Fruit fly (Drosophila melanogaster) whole organism, embryonic: Measurements from ENCODE around the gene CG31068.

Source experiments
- ATbp ChIP-seq: fragments of 200-800 bp; sonication (Bioruptor generic); optimal IDR thresholded peaks from 2 replicates; lab custom pipeline; 2017; ENCODE audit warnings: missing biosample characterization, mild to moderate bottlenecking, missing genetic modification characterization, missing genetic modification reagents
- Ada2b ChIP-seq: fragments of 200-800 bp; sonication (Bioruptor generic); IDR thresholded peaks from 2 replicates; pipeline ENCODE4 v1.3.6; 2022; ENCODE audit warnings: missing biosample characterization, missing genetic modification characterization
- Atf3 ChIP-seq: fragments of 200-800 bp; sonication (Bioruptor generic); optimal IDR thresholded peaks from 3 replicates; lab custom pipeline; 2016; ENCODE audit warnings: missing biosample characterization, missing genetic modification characterization
- CG10462 ChIP-seq: fragments of 200-800 bp; sonication (Bioruptor generic); optimal IDR thresholded peaks from 2 replicates; lab custom pipeline; 2016; ENCODE audit warnings: missing biosample characterization, missing genetic modification characterization
- CG11695 ChIP-seq: fragments of 200-800 bp; sonication (Bioruptor generic); IDR thresholded peaks from 3 replicates; pipeline ENCODE4 v1.3.6; 2022; ENCODE audit warnings: missing biosample characterization, missing genetic modification characterization
- CG13287 ChIP-seq: fragments of 200-800 bp; sonication (Bioruptor generic); IDR thresholded peaks from 2 replicates; pipeline ENCODE4 v1.3.6; 2022; ENCODE audit warnings: missing biosample characterization, missing genetic modification characterization; ENCODE audit not compliant: partially characterized antibody
- CG14710 ChIP-seq: fragments of 200-800 bp; sonication (Bioruptor generic); optimal IDR thresholded peaks from 3 replicates; lab custom pipeline; 2019; ENCODE audit warnings: missing biosample characterization, mild to moderate bottlenecking, missing genetic modification characterization, moderate library complexity
- CG17385 ChIP-seq: fragments of 200-800 bp; sonication (Bioruptor generic); optimal IDR thresholded peaks from 3 replicates; lab custom pipeline; 2018; ENCODE audit warnings: missing biosample characterization, mild to moderate bottlenecking, missing genetic modification characterization
- CG17829 ChIP-seq: fragments of 200-800 bp; optimal IDR thresholded peaks from 2 replicates; lab custom pipeline; 2019; ENCODE audit warnings: missing biosample characterization, mild to moderate bottlenecking, missing genetic modification characterization, moderate library complexity
- CG2712 ChIP-seq: fragments of 200-800 bp; optimal IDR thresholded peaks from 3 replicates; lab custom pipeline; 2019; ENCODE audit warnings: missing biosample characterization, mild to moderate bottlenecking, missing genetic modification characterization, moderate library complexity
- CG3407 ChIP-seq: fragments of 200-800 bp; sonication (Bioruptor generic); optimal IDR thresholded peaks from 2 replicates; lab custom pipeline; 2018; ENCODE audit warnings: missing biosample characterization, mild to moderate bottlenecking, missing genetic modification characterization
- CG43689 ChIP-seq: fragments of 200-800 bp; sonication (Bioruptor generic); IDR thresholded peaks from 2 replicates; pipeline ENCODE4 v1.3.6; 2022; ENCODE audit warnings: missing biosample characterization, missing genetic modification characterization
- CG4854 ChIP-seq: fragments of 200-800 bp; sonication (Bioruptor generic); optimal IDR thresholded peaks from 2 replicates; lab custom pipeline; 2016; ENCODE audit warnings: missing biosample characterization, missing genetic modification characterization, inconsistent platforms
- CG6791 ChIP-seq: fragments of 200-800 bp; sonication (Bioruptor generic); IDR thresholded peaks from 3 replicates; pipeline ENCODE4 v1.3.6; 2022; ENCODE audit warnings: missing biosample characterization, missing genetic modification characterization; ENCODE audit not compliant: partially characterized antibody
- CG6813 ChIP-seq: fragments of 200-800 bp; sonication (Bioruptor generic); optimal IDR thresholded peaks from 2 replicates; lab custom pipeline; 2017; ENCODE audit warnings: missing biosample characterization, missing genetic modification characterization, mild to moderate bottlenecking, moderate library complexity, missing genetic modification reagents
- CG8388 ChIP-seq: fragments of 200-800 bp; sonication (Bioruptor generic); optimal IDR thresholded peaks from 2 replicates; lab custom pipeline; 2019; ENCODE audit warnings: missing biosample characterization, mild to moderate bottlenecking, missing genetic modification characterization, moderate library complexity
- CG8478 ChIP-seq: fragments of >200 bp; optimal IDR thresholded peaks from 2 replicates; lab custom pipeline; 2018
- CG8765 ChIP-seq: fragments of 200-800 bp; sonication (Bioruptor generic); IDR thresholded peaks from 2 replicates; pipeline ENCODE4 v1.3.6; 2022; ENCODE audit warnings: missing biosample characterization, missing genetic modification characterization
- CG9437 ChIP-seq: fragments of 200-800 bp; sonication (Bioruptor generic); optimal IDR thresholded peaks from 2 replicates; lab custom pipeline; 2018; ENCODE audit warnings: missing biosample characterization, mild to moderate bottlenecking, missing genetic modification characterization
- CG9609 ChIP-seq: fragments of 200-800 bp; sonication (Bioruptor generic); optimal IDR thresholded peaks from 3 replicates; lab custom pipeline; 2016; ENCODE audit warnings: missing biosample characterization, missing genetic modification characterization
- D19B ChIP-seq: fragments of 200-800 bp; sonication (Bioruptor generic); optimal IDR thresholded peaks from 2 replicates; lab custom pipeline; 2017; ENCODE audit warnings: missing biosample characterization, mild to moderate bottlenecking, missing genetic modification characterization
- Dbx ChIP-seq: fragments of 200-800 bp; sonication (Bioruptor generic); IDR thresholded peaks from 3 replicates; pipeline ENCODE4 v1.3.6; 2022; ENCODE audit warnings: missing biosample characterization, missing genetic modification characterization
- E2f1 ChIP-seq: fragments of 200-800 bp; sonication (Bioruptor generic); IDR thresholded peaks from 2 replicates; pipeline ENCODE4 v1.3.6; 2022; ENCODE audit warnings: missing biosample characterization, missing genetic modification characterization
- Fer3 ChIP-seq: fragments of 200-800 bp; sonication (Bioruptor generic); optimal IDR thresholded peaks from 2 replicates; lab custom pipeline; 2018; ENCODE audit warnings: missing biosample characterization, mild to moderate bottlenecking, missing genetic modification characterization, moderate library complexity
- H15 ChIP-seq: fragments of 200-800 bp; sonication (Bioruptor generic); IDR thresholded peaks from 3 replicates; pipeline ENCODE4 v1.3.6; 2022; ENCODE audit warnings: missing biosample characterization, missing genetic modification characterization
- Hr51 ChIP-seq, 2 experiments: fragments of 200-800 bp; sonication (Bioruptor generic); optimal IDR thresholded peaks; 2 replicates in 1 of 2; 3 replicates in 1 of 2; lab custom pipeline; 2016 to 2018; ENCODE audit warnings: missing biosample characterization in 2 of 2, missing genetic modification characterization in 2 of 2, mild to moderate bottlenecking in 1 of 2, moderate library complexity in 1 of 2
- Lhr ChIP-seq: fragments of 200-800 bp; sonication (Bioruptor generic); optimal IDR thresholded peaks from 3 replicates; lab custom pipeline; 2017; ENCODE audit warnings: mild to moderate bottlenecking, missing biosample characterization, missing genetic modification reagents, missing genetic modification characterization
- Lim3 ChIP-seq: fragments of 200-800 bp; sonication (Bioruptor generic); IDR thresholded peaks from 2 replicates; pipeline ENCODE4 v1.3.6; 2022; ENCODE audit warnings: missing biosample characterization, missing genetic modification characterization
- NFAT ChIP-seq: fragments of 200-800 bp; sonication (Bioruptor generic); IDR thresholded peaks from 2 replicates; pipeline ENCODE4 v1.3.6; 2022; ENCODE audit warnings: missing biosample characterization, missing genetic modification characterization
- Neu2 ChIP-seq: fragments of 200-800 bp; sonication (Bioruptor generic); optimal IDR thresholded peaks from 3 replicates; lab custom pipeline; 2016; ENCODE audit warnings: missing biosample characterization, missing genetic modification characterization, borderline replicate concordance
- Opbp ChIP-seq: fragments of 200-800 bp; sonication (Bioruptor generic); IDR thresholded peaks from 3 replicates; pipeline ENCODE4 v1.3.6; 2022; ENCODE audit warnings: missing biosample characterization, missing genetic modification characterization; ENCODE audit not compliant: partially characterized antibody
- Ravus ChIP-seq: fragments of 200-800 bp; sonication (Bioruptor generic); IDR thresholded peaks from 2 replicates; pipeline ENCODE4 v1.3.6; 2022; ENCODE audit warnings: missing biosample characterization, missing genetic modification characterization
- TFAM ChIP-seq: fragments of 200-800 bp; sonication (Bioruptor generic); optimal IDR thresholded peaks from 2 replicates; lab custom pipeline; 2017; ENCODE audit warnings: missing biosample characterization, missing genetic modification characterization, inconsistent platforms
- Xbp1 ChIP-seq: fragments of 200-800 bp; sonication (Bioruptor generic); optimal IDR thresholded peaks from 3 replicates; lab custom pipeline; 2016; ENCODE audit warnings: missing biosample characterization, mild to moderate bottlenecking, missing genetic modification characterization
- al ChIP-seq: fragments of 200-800 bp; sonication (Bioruptor generic); IDR thresholded peaks from 2 replicates; pipeline ENCODE4 v1.3.6; 2022; ENCODE audit warnings: missing biosample characterization, missing genetic modification characterization
- ap ChIP-seq: fragments of 200-800 bp; sonication (Bioruptor generic); IDR thresholded peaks from 2 replicates; pipeline ENCODE4 v1.3.6; 2022; ENCODE audit warnings: missing biosample characterization, missing genetic modification characterization
- cad ChIP-seq: fragments of >200 bp; optimal IDR thresholded peaks from 2 replicates; lab custom pipeline; 2017; ENCODE audit warnings: missing biosample characterization, missing genetic modification characterization
- chinmo ChIP-seq: fragments of 200-800 bp; sonication (Bioruptor generic); IDR thresholded peaks from 4 replicates; pipeline ENCODE4 v1.3.6; 2022; ENCODE audit warnings: missing biosample characterization, missing genetic modification characterization; ENCODE audit not compliant: partially characterized antibody
- corto ChIP-seq: fragments of 200-800 bp; sonication (Bioruptor generic); optimal IDR thresholded peaks from 2 replicates; lab custom pipeline; 2016; ENCODE audit warnings: missing biosample characterization, mild to moderate bottlenecking, missing genetic modification characterization, moderate library complexity
- croc ChIP-seq: fragments of 200-800 bp; sonication (Bioruptor generic); conservative IDR thresholded peaks from 3 replicates; pipeline ENCODE4 v1.3.6; 2022; ENCODE audit warnings: missing biosample characterization, missing genetic modification characterization
- gro ChIP-seq: fragments of 200-800 bp; sonication (Bioruptor generic); optimal IDR thresholded peaks from 2 replicates; lab custom pipeline; 2016; ENCODE audit warnings: missing biosample characterization, missing genetic modification characterization
- klu ChIP-seq: fragments of 200-800 bp; sonication (Bioruptor generic); IDR thresholded peaks from 2 replicates; pipeline ENCODE4 v1.3.6; 2022; ENCODE audit warnings: missing biosample characterization, missing genetic modification characterization
- lab ChIP-seq: fragments of 200-800 bp; sonication (Bioruptor generic); optimal IDR thresholded peaks from 3 replicates; lab custom pipeline; 2017; ENCODE audit warnings: missing biosample characterization, missing genetic modification characterization, mild to moderate bottlenecking, moderate library complexity, missing genetic modification reagents
- luna ChIP-seq: fragments of 200-800 bp; sonication (Bioruptor generic); optimal IDR thresholded peaks from 2 replicates; lab custom pipeline; 2016; ENCODE audit warnings: missing biosample characterization, missing genetic modification characterization
- p53 ChIP-seq: fragments of 200-800 bp; sonication (Bioruptor generic); optimal IDR thresholded peaks from 2 replicates; lab custom pipeline; 2016; ENCODE audit warnings: missing biosample characterization, missing genetic modification characterization
- peb ChIP-seq: fragments of 200-800 bp; sonication (Bioruptor generic); IDR thresholded peaks from 2 replicates; pipeline ENCODE4 v1.3.6; 2022; ENCODE audit warnings: missing biosample characterization, missing genetic modification characterization
- sens ChIP-seq: fragments of 200-800 bp; sonication (Bioruptor generic); peaks from one replicate; lab custom pipeline; 2016; ENCODE audit warnings: missing biosample characterization, missing genetic modification characterization
- so ChIP-seq: fragments of 200-800 bp; sonication (Bioruptor generic); IDR thresholded peaks from 3 replicates; pipeline ENCODE4 v1.3.6; 2022; ENCODE audit warnings: missing biosample characterization, missing genetic modification characterization
- tup ChIP-seq: fragments of 200-800 bp; sonication (Bioruptor generic); optimal IDR thresholded peaks from 2 replicates; lab custom pipeline; 2016; ENCODE audit warnings: missing biosample characterization, mild to moderate bottlenecking, missing genetic modification characterization, moderate library complexity
- vfl ChIP-seq: fragments of 200-800 bp; sonication (Bioruptor generic); optimal IDR thresholded peaks from 2 replicates; lab custom pipeline; 2016; ENCODE audit warnings: missing biosample characterization, missing genetic modification characterization
- zen ChIP-seq: fragments of 200-800 bp; sonication (Bioruptor generic); optimal IDR thresholded peaks from 3 replicates; lab custom pipeline; 2018; ENCODE audit warnings: missing biosample characterization, mild to moderate bottlenecking, missing genetic modification characterization, moderate library complexity
- zfh1 ChIP-seq: fragments of 200-800 bp; sonication (Bioruptor generic); IDR thresholded peaks from 3 replicates; pipeline ENCODE4 v1.3.6; 2022; ENCODE audit warnings: missing biosample characterization, missing genetic modification characterization

The CG31068 gene

DNA sequence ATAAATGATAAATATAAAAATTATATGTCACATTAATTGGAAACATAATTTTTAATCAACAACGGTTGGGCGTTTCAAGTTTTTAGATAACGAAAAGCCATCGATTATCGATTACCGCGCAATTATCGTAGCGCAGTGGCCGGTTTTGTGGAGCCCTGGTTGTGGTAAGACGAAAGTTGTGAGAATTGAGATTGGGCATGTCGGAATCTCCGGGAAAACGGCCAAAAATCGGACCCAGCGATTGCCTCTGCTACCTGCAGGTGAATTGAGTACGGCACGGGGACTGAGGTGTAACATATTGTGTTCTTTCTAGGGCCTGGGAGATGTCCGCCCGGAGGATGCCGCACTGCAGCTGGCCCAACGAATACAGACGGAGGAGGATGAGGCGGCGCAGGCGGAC, 50.1 kb downstream of the CG31068 start, which contains the start of gene CG3368 (continued):
- TF ChIP-seq Opbp (GFP tag; lab: Robert Waterston, UW) (peak; percentile 75; the same call in 2 of the 3 replicates), gro (no peak), CG17829 (no peak), Ravus (GFP tag; lab: Robert Waterston, UW) (no peak), vfl (GFP tag; lab: Kevin White, UChicago) (no peak), Lim3 (no peak), lab (GFP tag; lab: Kevin White, UChicago) (no peak), CG43689 (no peak), klu (GFP tag; lab: Robert Waterston, UW) (no peak), CG10462 (GFP tag; lab: Kevin White, UChicago) (no peak), CG14710 (tag; lab: Kevin White, UChicago) (peak; percentile 11), CG8765 (GFP tag; lab: Robert Waterston, UW) (no peak), chinmo (GFP tag; lab: Robert Waterston, UW) (peak; percentile 65; the same call in 1 of the 4 replicates), so (GFP tag; lab: Robert Waterston, UW) (no peak), Neu2 (GFP tag; lab: Kevin White, UChicago) (no peak), Hr51 (GFP tag; optimal IDR thresholded peaks at IDR 0.05; lab: Kevin White, UChicago) (no peak), al (GFP tag; lab: Robert Waterston, UW) (no peak), CG6791 (GFP tag; lab: Robert Waterston, UW) (peak; percentile 73), Lhr (GFP tag; lab: Kevin White, UChicago) (no peak), CG9609 (GFP tag; lab: Kevin White, UChicago) (no peak), Fer3 (tag; lab: Kevin White, UChicago) (no peak), NFAT (no peak), ATbp (no peak), Ada2b (GFP tag; lab: Robert Waterston, UW) (no peak), CG3407 (no peak), CG4854 (GFP tag; lab: Kevin White, UChicago) (no peak), tup (no peak), CG2712 (no peak), zfh1 (0 out of 3 replicates have a peak, but pooled peaks have one; percentile 29), CG17385 (GFP tag; lab: Kevin White, UChicago) (no peak), p53 (no peak), croc (no peak), zen (tag; lab: Kevin White, UChicago) (no peak), TFAM (no peak), luna (GFP tag; lab: Kevin White, UChicago) (no peak), Atf3 (no peak), CG13287 (GFP tag; lab: Robert Waterston, UW) (peak; percentile 71), ap (GFP tag; lab: Robert Waterston, UW) (no peak), CG11695 (GFP tag; lab: Robert Waterston, UW) (no peak), H15 (GFP tag; lab: Robert Waterston, UW) (no peak), E2f1 (GFP tag; lab: Robert Waterston, UW) (no peak), CG9437 (GFP tag; lab: Kevin White, UChicago) (no peak), corto (GFP tag; lab: Kevin White, UChicago) (no peak), CG6813 (GFP tag; lab: Kevin White, UChicago) (no peak), Dbx (GFP tag; lab: Robert Waterston, UW) (no peak), sens (GFP tag; lab: Kevin White, UChicago) (peak; percentile 49), CG8388 (no peak), cad (GFP tag; lab: Kevin White, UChicago) (no peak), CG8478 (lab: Kevin White, UChicago) (peak; percentile 28), Xbp1 (GFP tag; lab: Kevin White, UChicago) (no peak), D19B (no peak), peb (GFP tag; lab: Robert Waterston, UW) (no peak)
